Worm (Caenorhabditis elegans) whole organism, late embryonic: ENCODE data around the gene spig-8.

Source experiments
- eyg-1 ChIP-seq: sonication (generic microtip); optimal IDR thresholded peaks from 2 replicates; lab custom pipeline; 2016; ENCODE audit warnings: missing genotype, missing genetic modification characterization, missing compliant biosample characterization
- pha-4 ChIP-seq: fragments of 150-350 bp; optimal IDR thresholded peaks from 2 replicates; lab custom pipeline; 2018; ENCODE audit warnings: missing biosample characterization, missing genetic modification reagents, missing genetic modification characterization
- ztf-16 ChIP-seq: sonication (generic microtip); optimal IDR thresholded peaks from 2 replicates; lab custom pipeline; 2017; ENCODE audit warnings: missing genetic modification characterization, missing compliant biosample characterization

ce11 chrV:7091287-7091686 is 36.6 kb downstream of the spig-8 start, which contains the start of gene nhr-286:
- TF ChIP-seq eyg-1 (no peak), pha-4 (tag; lab: Kevin White, UChicago) (no peak), ztf-16 (tag; lab: Kevin White, UChicago) (no peak)
